Worm (Caenorhabditis elegans) whole organism, dauer: ENCODE data around the gene Y75D11A.6.

Experiments used
- unc-62 ChIP-seq: sonication (generic microtip); optimal IDR thresholded peaks from 2 replicates; lab custom pipeline; 2017; ENCODE audit warnings: missing biosample characterization, missing genetic modification reagents, missing genetic modification characterization

Gene Y75D11A.6

ce11 chrX:1703840-1704239 is 44.5 kb downstream of the Y75D11A.6 start, which contains the start of gene C36C9.5:
TSS of gene C36C9.5 (minus strand) at chrX:1703940.
- no peak for TF ChIP-seq unc-62 (GFP tag; lab: Kevin White, UChicago)

ce11 chrX:1703049-1703448 is 45.3 kb downstream of the Y75D11A.6 start:
- TF ChIP-seq unc-62 (GFP tag; lab: Kevin White, UChicago): no peak

ce11 chrX:1698476-1698875 is 49.9 kb downstream of the Y75D11A.6 start:
- TF ChIP-seq unc-62 (GFP tag; lab: Kevin White, UChicago): no peak
